Fruit fly (Drosophila melanogaster) whole organism, pupa: Measurements from ENCODE around the gene att-ORFB.

Experiments used
- CG10348 ChIP-seq: fragments of 200-800 bp; sonication (Bioruptor generic); IDR thresholded peaks from 2 replicates; pipeline ENCODE4 v1.3.6; 2022; ENCODE audit warnings: missing biosample characterization, missing genetic modification characterization
- CG12605 ChIP-seq: fragments of 200-800 bp; sonication (Bioruptor generic); IDR thresholded peaks from 2 replicates; pipeline ENCODE4 v1.3.6; 2022; ENCODE audit warnings: missing biosample characterization, missing genetic modification characterization
- CG13204 ChIP-seq: fragments of 200-800 bp; sonication (Bioruptor generic); optimal IDR thresholded peaks from 2 replicates; lab custom pipeline; 2018; ENCODE audit warnings: missing biosample characterization, mild to moderate bottlenecking, missing genetic modification characterization, moderate library complexity
- CG14655 ChIP-seq: fragments of 200-800 bp; sonication (Bioruptor generic); optimal IDR thresholded peaks from 3 replicates; lab custom pipeline; 2017; ENCODE audit warnings: mild to moderate bottlenecking, missing biosample characterization, missing genetic modification reagents, missing genetic modification characterization
- CG15710 ChIP-seq: fragments of 200-800 bp; sonication (Bioruptor generic); optimal IDR thresholded peaks from 2 replicates; lab custom pipeline; 2018; ENCODE audit warnings: missing biosample characterization, mild to moderate bottlenecking, missing genetic modification characterization, moderate library complexity
- CG17806 ChIP-seq: fragments of 200-800 bp; sonication (Bioruptor generic); optimal IDR thresholded peaks from 2 replicates; lab custom pipeline; 2018; ENCODE audit warnings: missing biosample characterization, mild to moderate bottlenecking, missing genetic modification characterization, moderate library complexity
- CG34367 ChIP-seq: fragments of 200-800 bp; sonication (Bioruptor generic); optimal IDR thresholded peaks from 2 replicates; lab custom pipeline; 2018; ENCODE audit warnings: missing biosample characterization, mild to moderate bottlenecking, missing genetic modification characterization
- CG4496 ChIP-seq: fragments of 200-800 bp; sonication (Bioruptor generic); IDR thresholded peaks from 3 replicates; pipeline ENCODE4 v1.3.6; 2022; ENCODE audit warnings: missing biosample characterization, missing genetic modification characterization
- CG8159 ChIP-seq: fragments of 200-800 bp; sonication (Bioruptor generic); optimal IDR thresholded peaks from 3 replicates; lab custom pipeline; 2018; ENCODE audit warnings: missing biosample characterization, mild to moderate bottlenecking, missing genetic modification characterization, moderate library complexity
- CG8301 ChIP-seq: fragments of 200-800 bp; sonication (Bioruptor generic); optimal IDR thresholded peaks from 2 replicates; lab custom pipeline; 2018; ENCODE audit warnings: missing biosample characterization, mild to moderate bottlenecking, missing genetic modification characterization
- CG9948 ChIP-seq: fragments of 200-800 bp; sonication (Bioruptor generic); optimal IDR thresholded peaks from 2 replicates; lab custom pipeline; 2018; ENCODE audit warnings: missing biosample characterization, mild to moderate bottlenecking, missing genetic modification characterization, moderate library complexity
- D1 ChIP-seq: fragments of 200-800 bp; sonication (Bioruptor generic); optimal IDR thresholded peaks from 2 replicates; lab custom pipeline; 2018; ENCODE audit warnings: missing biosample characterization, mild to moderate bottlenecking, missing genetic modification characterization, moderate library complexity
- EcR ChIP-seq: fragments of 200-800 bp; sonication (Bioruptor generic); optimal IDR thresholded peaks from 3 replicates; lab custom pipeline; 2019; ENCODE audit warnings: missing biosample characterization, missing genetic modification characterization, mild to moderate bottlenecking, moderate library complexity, missing genetic modification reagents
- Ets98B ChIP-seq: fragments of 200-800 bp; sonication (Bioruptor generic); IDR thresholded peaks from 2 replicates; pipeline ENCODE4 v1.3.6; 2022; ENCODE audit warnings: missing biosample characterization, missing genetic modification characterization
- Pif1A ChIP-seq: fragments of 200-800 bp; sonication (Bioruptor generic); optimal IDR thresholded peaks from 3 replicates; lab custom pipeline; 2016; ENCODE audit warnings: missing biosample characterization, missing genetic modification characterization
- Pif1B ChIP-seq: fragments of 200-800 bp; sonication (Bioruptor generic); optimal IDR thresholded peaks from 3 replicates; lab custom pipeline; 2016; ENCODE audit warnings: missing biosample characterization, missing genetic modification characterization
- Snoo ChIP-seq: fragments of 200-800 bp; sonication (Bioruptor generic); optimal IDR thresholded peaks from 3 replicates; lab custom pipeline; 2017; ENCODE audit warnings: missing biosample characterization, mild to moderate bottlenecking, missing genetic modification characterization, inconsistent platforms
- fd96Ca ChIP-seq: fragments of 200-800 bp; sonication (Bioruptor generic); IDR thresholded peaks from 3 replicates; pipeline ENCODE4 v1.3.6; 2022; ENCODE audit warnings: missing biosample characterization, missing genetic modification characterization
- gl ChIP-seq: fragments of 200-800 bp; sonication (Bioruptor generic); optimal IDR thresholded peaks from 2 replicates; lab custom pipeline; 2018; ENCODE audit warnings: missing biosample characterization, mild to moderate bottlenecking, missing genetic modification characterization
- rn ChIP-seq: fragments of 200-800 bp; sonication (Bioruptor generic); IDR thresholded peaks from 2 replicates; pipeline ENCODE4 v1.3.6; 2022; ENCODE audit warnings: missing biosample characterization, missing genetic modification characterization

Gene att-ORFB

DNA sequence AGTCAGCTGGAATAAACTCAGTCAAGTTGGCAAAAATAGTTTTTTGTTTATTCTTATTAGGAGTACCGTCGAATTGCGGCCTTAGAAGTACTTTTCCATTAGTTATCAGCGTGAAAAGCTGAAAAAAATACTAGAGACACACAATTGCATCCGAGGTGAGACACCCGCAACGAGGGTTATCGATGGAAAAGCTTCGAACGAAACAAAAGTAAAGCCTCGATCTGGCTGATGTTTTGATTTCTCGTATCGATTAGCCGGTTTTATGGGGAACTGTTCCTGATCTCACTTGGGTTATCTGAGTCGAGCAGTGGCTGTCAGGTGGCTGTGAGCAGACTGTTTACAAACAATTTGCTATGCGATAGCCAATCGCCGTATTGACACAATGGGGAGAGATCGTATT lies 10.5 kb downstream of the att-ORFB start:
- TF ChIP-seq Pif1A (GFP tag; lab: Kevin White, UChicago) (no peak), EcR (no peak), CG34367 (tag; lab: Kevin White, UChicago) (no peak), Pif1B (GFP tag; lab: Kevin White, UChicago) (no peak), CG15710 (tag; lab: Kevin White, UChicago) (no peak), Snoo (tag; lab: Kevin White, UChicago) (no peak), CG4496 (GFP tag; lab: Robert Waterston, UW) (no peak), fd96Ca (GFP tag; lab: Robert Waterston, UW) (no peak), Ets98B (GFP tag; lab: Robert Waterston, UW) (no peak), D1 (tag; lab: Kevin White, UChicago) (no peak)
- TF ChIP-seq, all 21 proteins: peak for 0

DNA sequence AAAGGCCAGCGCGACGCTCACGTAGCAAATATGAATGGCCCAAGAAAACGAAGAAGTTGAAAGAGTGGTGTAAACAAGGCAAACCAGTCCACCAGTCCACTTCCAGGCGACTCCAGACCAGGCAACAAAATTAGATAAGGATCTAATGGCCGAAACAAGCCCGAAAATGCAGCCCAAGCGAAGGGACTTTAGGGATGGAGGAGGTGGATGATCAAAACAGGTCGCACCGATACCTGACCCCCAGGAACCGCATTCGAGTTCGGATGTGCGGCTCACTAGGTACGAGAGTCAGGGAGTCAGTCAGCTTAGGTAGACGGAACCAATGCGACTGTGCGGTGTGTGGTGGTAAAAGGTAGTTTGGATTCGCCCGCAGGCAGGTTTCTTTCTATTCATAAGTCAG lies 11.0 kb downstream of the att-ORFB start:
- TF ChIP-seq CG8159 (tag; lab: Kevin White, UChicago) (no peak), CG15710 (tag; lab: Kevin White, UChicago) (no peak), fd96Ca (GFP tag; lab: Robert Waterston, UW) (no peak)

DNA sequence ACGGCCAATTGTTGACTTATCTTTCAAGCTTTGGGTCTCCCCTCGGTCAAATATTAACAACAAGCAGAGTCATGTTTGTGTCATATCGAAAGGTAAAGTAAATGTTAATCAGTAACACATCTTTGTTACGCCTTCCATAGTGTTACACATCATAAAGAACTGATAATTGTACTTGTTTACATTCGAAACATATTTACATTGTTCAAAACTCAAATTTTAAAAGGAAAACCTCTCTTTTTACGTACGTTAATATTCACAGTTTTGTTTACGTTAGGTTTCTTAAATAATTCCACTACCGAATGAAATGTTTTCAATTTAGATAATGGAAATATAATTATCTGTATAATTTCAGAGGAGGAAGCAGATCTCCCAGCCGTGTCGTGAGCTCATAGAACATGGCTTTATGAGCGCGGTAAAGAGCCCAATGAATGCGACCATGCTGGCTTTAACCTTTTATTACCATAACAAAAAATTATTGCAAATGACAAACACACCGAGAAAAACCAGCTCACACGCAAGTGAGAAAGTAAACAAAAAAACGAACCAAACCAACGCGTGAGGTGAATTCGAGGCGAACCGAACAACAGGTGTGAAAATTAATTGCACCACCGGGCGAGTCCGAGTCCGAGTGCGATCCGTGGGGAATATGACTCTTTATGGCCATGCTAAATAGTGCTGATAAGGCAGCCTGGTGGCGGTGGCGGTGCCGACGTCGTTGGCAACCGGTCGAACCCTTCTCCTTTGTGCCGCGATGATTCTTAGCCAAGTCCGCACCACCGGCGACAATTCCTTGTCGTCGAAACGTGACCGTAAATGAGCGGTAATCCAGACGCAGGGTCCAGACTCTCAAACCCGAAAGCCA lies 11.7 kb downstream of the att-ORFB start:
- TF ChIP-seq CG17806 (tag; lab: Kevin White, UChicago), result no peak
- peak; percentile 57; the same call in 1 of the 3 replicates for TF ChIP-seq CG4496 (GFP tag; lab: Robert Waterston, UW)
- TF ChIP-seq CG8159 (tag; lab: Kevin White, UChicago), result no peak
- TF ChIP-seq EcR, result no peak
- no peak for TF ChIP-seq CG13204 (GFP tag; lab: Kevin White, UChicago)
- TF ChIP-seq Snoo (tag; lab: Kevin White, UChicago), result no peak
- TF ChIP-seq fd96Ca (GFP tag; lab: Robert Waterston, UW), result no peak
- no peak for TF ChIP-seq CG34367 (tag; lab: Kevin White, UChicago)

DNA sequence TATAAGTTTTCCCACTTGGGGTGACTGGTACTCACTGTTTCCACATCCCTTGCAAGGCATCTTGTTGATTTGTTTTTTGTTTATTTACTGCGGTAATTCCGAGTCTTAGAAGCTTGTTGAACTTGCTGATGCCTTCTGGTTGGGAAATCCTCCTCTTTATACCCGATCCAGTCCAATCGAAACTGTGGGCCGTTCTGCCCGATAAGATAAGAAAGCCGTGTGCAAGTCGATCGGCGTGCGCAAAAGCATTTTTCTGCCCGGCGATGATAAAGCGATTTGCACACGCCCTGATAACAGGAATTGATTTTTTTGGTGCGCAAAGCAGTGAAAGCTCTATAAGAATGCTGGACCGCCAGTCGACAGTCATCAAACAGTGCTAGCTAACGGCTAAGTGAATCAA lies 19.6 kb downstream of the att-ORFB start, which contains the start of the genes MtnE and MtnD:
MtnE (minus strand) TSS at position 130 of the 400 bp plus-strand sequence.
MtnD (plus strand) TSS at position 388 of the 400 bp plus-strand sequence.
- peak; percentile 60; the same call in 1 of the 3 replicates for TF ChIP-seq CG4496 (GFP tag; lab: Robert Waterston, UW)
- TF ChIP-seq EcR, result no peak
- TF ChIP-seq gl (tag; lab: Kevin White, UChicago), result no peak
- TF ChIP-seq, all 21 proteins: peak for 1

DNA sequence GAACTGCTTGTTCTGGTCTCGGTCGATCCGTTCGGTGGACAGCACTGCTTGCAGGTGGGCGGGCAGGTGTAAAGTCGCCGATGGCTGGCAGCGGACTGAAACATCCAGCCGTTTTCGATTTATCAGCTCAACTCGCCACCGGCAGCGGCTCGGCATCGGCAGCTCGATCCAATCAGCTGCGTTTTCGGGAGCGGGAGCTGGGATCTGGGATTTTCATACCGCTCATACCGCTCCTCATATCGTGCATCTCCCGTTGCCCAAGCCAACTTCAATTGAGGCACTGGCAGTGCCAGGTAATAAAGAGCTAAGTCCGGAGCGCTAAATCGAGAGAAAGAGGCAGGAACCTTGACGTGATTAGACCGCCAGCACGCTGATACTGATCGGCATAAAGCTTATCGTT lies 41.8 kb downstream of the att-ORFB start, which contains the start of gene MFS9:
MFS9 (minus strand) TSS at position 101 of the 400 bp plus-strand sequence.
- TF ChIP-seq D1 (tag; lab: Kevin White, UChicago) (no peak), CG12605 (no peak), Pif1B (GFP tag; lab: Kevin White, UChicago) (no peak), CG10348 (GFP tag; lab: Robert Waterston, UW) (no peak), Pif1A (GFP tag; lab: Kevin White, UChicago) (no peak), CG34367 (tag; lab: Kevin White, UChicago) (no peak), CG4496 (GFP tag; lab: Robert Waterston, UW) (no peak), CG8159 (tag; lab: Kevin White, UChicago) (no peak), fd96Ca (GFP tag; lab: Robert Waterston, UW) (no peak), CG17806 (tag; lab: Kevin White, UChicago) (no peak), rn (GFP tag; lab: Robert Waterston, UW) (no peak), CG14655 (GFP tag; lab: Kevin White, UChicago) (no peak), gl (tag; lab: Kevin White, UChicago) (no peak), CG9948 (tag; lab: Kevin White, UChicago) (no peak)

DNA sequence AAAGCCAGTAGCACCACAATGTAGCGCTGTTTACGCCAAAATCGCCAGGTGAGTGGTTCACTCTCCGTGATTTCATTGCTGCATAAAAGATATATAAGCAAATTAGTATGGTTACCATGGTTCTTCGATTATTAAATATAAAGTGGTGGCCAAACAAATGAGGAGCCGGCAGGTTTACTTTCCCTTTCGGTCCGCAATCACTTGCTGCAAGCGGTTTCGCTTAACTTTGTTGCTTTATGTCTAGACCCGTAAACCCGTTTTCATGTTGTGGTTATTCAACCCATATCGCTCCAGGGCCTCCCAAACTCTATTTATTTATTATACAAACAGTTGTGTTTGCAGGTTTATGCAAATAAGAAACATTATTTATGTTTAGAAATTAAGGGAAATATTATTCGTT lies 44.8 kb downstream of the att-ORFB start:
- TF ChIP-seq CG14655 (GFP tag; lab: Kevin White, UChicago) (no peak), Pif1A (GFP tag; lab: Kevin White, UChicago) (no peak), CG10348 (GFP tag; lab: Robert Waterston, UW) (no peak), CG9948 (tag; lab: Kevin White, UChicago) (no peak)
- TF ChIP-seq, all 21 proteins: peak for 0

DNA sequence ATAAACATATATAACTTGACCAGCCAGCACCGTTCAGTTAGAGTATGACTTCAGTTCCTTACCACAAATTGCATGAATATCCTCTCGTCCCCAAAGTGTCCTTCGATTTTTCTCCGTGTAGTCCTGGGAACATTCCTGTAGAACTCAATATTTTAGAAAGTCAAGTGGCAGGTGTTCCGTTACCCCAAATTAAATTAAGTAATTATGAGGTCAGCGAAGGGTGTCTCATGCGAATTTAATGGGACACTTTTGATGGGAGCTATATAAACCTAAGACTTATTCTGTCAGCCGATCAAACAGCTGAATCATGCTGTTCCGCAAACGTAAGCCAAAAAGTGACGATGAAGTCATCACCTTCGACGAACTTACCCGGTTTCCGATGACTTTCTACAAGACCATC lies 49.7 kb downstream of the att-ORFB start, which contains the start of gene Or92a:
Or92a (plus strand) TSS at position 301 of the 400 bp plus-strand sequence.
- TF ChIP-seq rn (GFP tag; lab: Robert Waterston, UW) (no peak), Ets98B (GFP tag; lab: Robert Waterston, UW) (no peak), CG34367 (tag; lab: Kevin White, UChicago) (no peak), CG8301 (tag; lab: Kevin White, UChicago) (no peak), CG13204 (GFP tag; lab: Kevin White, UChicago) (no peak), CG10348 (GFP tag; lab: Robert Waterston, UW) (no peak), gl (tag; lab: Kevin White, UChicago) (no peak), Pif1A (GFP tag; lab: Kevin White, UChicago) (no peak), CG8159 (tag; lab: Kevin White, UChicago) (no peak)
- TF ChIP-seq, all 21 proteins: peak for 0
